Worm (Caenorhabditis elegans) whole organism, mixed stage, embryonic: ENCODE measurements around the gene flad-1.

Experiments used
- blmp-1 ChIP-seq: fragments of 150-350 bp; optimal IDR thresholded peaks from 2 replicates; lab custom pipeline; 2014; ENCODE audit warnings: missing biosample characterization, missing genetic modification characterization
- elt-3 ChIP-seq: fragments of 150-350 bp; optimal IDR thresholded peaks from 2 replicates; lab custom pipeline; 2014; ENCODE audit warnings: missing biosample characterization, missing genetic modification characterization
- lsy-2 ChIP-seq: fragments of 150-350 bp; optimal IDR thresholded peaks from 2 replicates; lab custom pipeline; 2014; ENCODE audit warnings: missing biosample characterization, missing genetic modification characterization
- nhr-12 ChIP-seq: fragments of 150-350 bp; optimal IDR thresholded peaks from 2 replicates; lab custom pipeline; 2014; ENCODE audit warnings: missing biosample characterization, missing genetic modification characterization
- nhr-2 ChIP-seq: fragments of 150-350 bp; optimal IDR thresholded peaks from 2 replicates; lab custom pipeline; 2014; ENCODE audit warnings: missing biosample characterization, missing genetic modification characterization
- nhr-28 ChIP-seq: fragments of 150-350 bp; optimal IDR thresholded peaks from 2 replicates; lab custom pipeline; 2014; ENCODE audit warnings: missing biosample characterization, missing genetic modification characterization
- nhr-76 ChIP-seq: sonication (generic microtip); optimal IDR thresholded peaks from 2 replicates; lab custom pipeline; 2017; ENCODE audit warnings: missing biosample characterization, missing genetic modification characterization
- pha-4 ChIP-seq: fragments of 150-350 bp; optimal IDR thresholded peaks from 2 replicates; lab custom pipeline; 2018; ENCODE audit warnings: missing biosample characterization, missing genetic modification reagents, missing genetic modification characterization
- snpc-4 ChIP-seq: fragments of 150-350 bp; optimal IDR thresholded peaks from 2 replicates; lab custom pipeline; 2014; ENCODE audit warnings: missing biosample characterization, missing genetic modification characterization
- tbx-8 ChIP-seq: fragments of 200-800 bp; sonication (Bioruptor generic); optimal IDR thresholded peaks from 2 replicates; lab custom pipeline; 2018; ENCODE audit warnings: mild to moderate bottlenecking, missing genetic modification characterization, moderate library complexity, missing compliant biosample characterization
- unc-39 ChIP-seq: fragments of 150-350 bp; optimal IDR thresholded peaks from 2 replicates; lab custom pipeline; 2014; ENCODE audit warnings: missing biosample characterization, missing genetic modification characterization
- ztf-11 ChIP-seq: fragments of 150-350 bp; optimal IDR thresholded peaks from 2 replicates; lab custom pipeline; 2014; ENCODE audit warnings: missing biosample characterization, missing genetic modification characterization

DNA sequence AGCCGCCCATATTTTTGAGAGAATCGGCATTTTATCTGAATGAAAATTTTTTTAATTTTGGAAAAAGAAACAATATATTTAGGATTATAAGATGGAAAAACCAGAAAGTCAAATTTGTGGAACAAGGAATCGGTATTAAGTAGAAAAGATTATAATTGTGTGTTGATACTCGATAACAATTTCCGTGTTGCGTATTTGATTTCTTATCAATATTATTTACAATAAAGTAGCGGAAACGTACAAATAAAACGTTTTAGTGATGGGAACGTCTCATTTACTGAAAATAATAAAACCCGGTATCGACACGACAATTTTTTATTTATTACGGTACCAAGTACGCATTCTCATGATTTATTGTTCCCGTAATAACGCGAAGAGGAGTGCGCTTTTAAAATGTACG lies 7.1 kb upstream of the flad-1 start, which contains the start of gene C05C10.3:
- TF ChIP-seq unc-39 (tag; lab: Kevin White, UChicago) (no peak), blmp-1 (tag; lab: Kevin White, UChicago) (no peak), nhr-2 (tag; lab: Kevin White, UChicago) (no peak), ztf-11 (tag; lab: Kevin White, UChicago) (no peak), lsy-2 (tag; lab: Kevin White, UChicago) (no peak), nhr-76 (no peak), snpc-4 (no peak), nhr-12 (no peak), tbx-8 (no peak), nhr-28 (no peak), pha-4 (tag; lab: Kevin White, UChicago) (no peak), elt-3 (tag; lab: Kevin White, UChicago) (no peak)
